Fruit fly (Drosophila melanogaster) whole organism, pupa: ENCODE data around the gene Or67d.

ENCODE experiments used
- CG10348 ChIP-seq: fragments of 200-800 bp; sonication (Bioruptor generic); IDR thresholded peaks from 2 replicates; pipeline ENCODE4 v1.3.6; 2022; ENCODE audit warnings: missing biosample characterization, missing genetic modification characterization
- CG12605 ChIP-seq: fragments of 200-800 bp; sonication (Bioruptor generic); IDR thresholded peaks from 2 replicates; pipeline ENCODE4 v1.3.6; 2022; ENCODE audit warnings: missing biosample characterization, missing genetic modification characterization
- CG13204 ChIP-seq: fragments of 200-800 bp; sonication (Bioruptor generic); optimal IDR thresholded peaks from 2 replicates; lab custom pipeline; 2018; ENCODE audit warnings: missing biosample characterization, mild to moderate bottlenecking, missing genetic modification characterization, moderate library complexity
- CG17806 ChIP-seq: fragments of 200-800 bp; sonication (Bioruptor generic); optimal IDR thresholded peaks from 2 replicates; lab custom pipeline; 2018; ENCODE audit warnings: missing biosample characterization, mild to moderate bottlenecking, missing genetic modification characterization, moderate library complexity
- CG32121 ChIP-seq: fragments of 200-800 bp; sonication (Bioruptor generic); IDR thresholded peaks from 2 replicates; pipeline ENCODE4 v1.3.6; 2022; ENCODE audit warnings: missing biosample characterization, missing genetic modification characterization
- CG8301 ChIP-seq: fragments of 200-800 bp; sonication (Bioruptor generic); optimal IDR thresholded peaks from 2 replicates; lab custom pipeline; 2018; ENCODE audit warnings: missing biosample characterization, mild to moderate bottlenecking, missing genetic modification characterization
- Pif1B ChIP-seq: fragments of 200-800 bp; sonication (Bioruptor generic); optimal IDR thresholded peaks from 3 replicates; lab custom pipeline; 2016; ENCODE audit warnings: missing biosample characterization, missing genetic modification characterization
- Snoo ChIP-seq: fragments of 200-800 bp; sonication (Bioruptor generic); optimal IDR thresholded peaks from 3 replicates; lab custom pipeline; 2017; ENCODE audit warnings: missing biosample characterization, mild to moderate bottlenecking, missing genetic modification characterization, inconsistent platforms
- fd96Ca ChIP-seq: fragments of 200-800 bp; sonication (Bioruptor generic); IDR thresholded peaks from 3 replicates; pipeline ENCODE4 v1.3.6; 2022; ENCODE audit warnings: missing biosample characterization, missing genetic modification characterization
- gl ChIP-seq: fragments of 200-800 bp; sonication (Bioruptor generic); optimal IDR thresholded peaks from 2 replicates; lab custom pipeline; 2018; ENCODE audit warnings: missing biosample characterization, mild to moderate bottlenecking, missing genetic modification characterization

- TF ChIP-seq CG8301 (no peak), Pif1B (no peak), CG12605 (GFP tag; lab: Robert Waterston, UW) (no peak), CG10348 (GFP tag; lab: Robert Waterston, UW) (no peak), gl (tag; lab: Kevin White, UChicago) (no peak), Snoo (tag; lab: Kevin White, UChicago) (no peak), CG32121 (GFP tag; lab: Robert Waterston, UW) (no peak), CG17806 (no peak), fd96Ca (GFP tag; lab: Robert Waterston, UW) (no peak), CG13204 (GFP tag; lab: Kevin White, UChicago) (no peak)
Measured at dm6 chr3L:10320802-10321201, 47.8 kb downstream of the Or67d start.
